Fruit fly (Drosophila melanogaster): ENCODE data around the gene lft.

The lft gene

dm6 chr2L:10339212-10339721 lies 25.0 kb upstream of the lft start, which contains the start of gene SamDC:
Gene SamDC, plus strand, starts transcription at chr2L:10339457.
- TF ChIP-seq CG14711 (tag; optimal IDR thresholded peaks at IDR 0.05) (no peak), pad (GFP tag; optimal IDR thresholded peaks at IDR 0.05) (peak; percentile 12), CG5204 (GFP tag; optimal IDR thresholded peaks at IDR 0.05) (no peak), tj (GFP tag; optimal IDR thresholded peaks at IDR 0.05) (no peak), cnc (optimal IDR thresholded peaks at IDR 0.05) (no peak), cic (GFP tag; optimal IDR thresholded peaks at IDR 0.05) (peak; percentile 31), CG11617 (GFP tag; optimal IDR thresholded peaks at IDR 0.05) (peak; percentile 15), ovo (GFP tag; optimal IDR thresholded peaks at IDR 0.05) (no peak), Mnt (GFP tag; optimal IDR thresholded peaks at IDR 0.05) (peak; percentile 44), toe (GFP tag; optimal IDR thresholded peaks at IDR 0.05) (no peak), Clk (GFP tag; optimal IDR thresholded peaks at IDR 0.05) (no peak), bab1 (GFP tag; optimal IDR thresholded peaks at IDR 0.05) (peak; percentile 63), CG12768 (GFP tag; optimal IDR thresholded peaks at IDR 0.05) (no peak), Crg-1 (GFP tag; optimal IDR thresholded peaks at IDR 0.05) (no peak), kay (GFP tag; ENCODE audit: borderline replicate concordance) (no peak), CG7045 (GFP tag; optimal IDR thresholded peaks at IDR 0.05) (no peak), CG7101 (tag; optimal IDR thresholded peaks at IDR 0.05) (peak; percentile 35), CG33017 (tag; optimal IDR thresholded peaks at IDR 0.05) (no peak), Hr96 (GFP tag; optimal IDR thresholded peaks at IDR 0.05) (no peak), CG1620 (GFP tag; optimal IDR thresholded peaks at IDR 0.05) (peak; percentile 18)

DNA sequence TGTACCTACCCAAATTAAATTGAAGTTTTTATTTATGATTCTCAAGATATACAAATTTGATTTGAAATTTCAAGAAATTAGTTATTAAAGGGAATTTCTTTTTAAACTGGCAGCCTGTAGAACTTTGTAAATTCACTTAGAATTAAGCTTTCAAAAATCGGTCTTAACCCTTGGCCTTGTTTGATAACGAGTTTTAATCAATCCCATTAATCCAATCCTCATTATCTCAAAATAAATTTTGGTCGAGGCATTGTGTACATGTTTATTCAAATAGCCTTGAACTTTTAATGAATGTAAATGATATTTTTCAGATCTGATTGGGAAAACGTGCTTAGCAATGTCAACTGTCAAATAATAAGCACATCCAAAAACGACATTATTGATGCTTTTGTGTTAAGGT lies 24.4 kb upstream of the lft start:
- TF ChIP-seq toe (GFP tag; optimal IDR thresholded peaks at IDR 0.05) (no peak), kay (GFP tag; ENCODE audit: borderline replicate concordance) (peak; percentile 72), Crg-1 (GFP tag; optimal IDR thresholded peaks at IDR 0.05) (no peak), bab1 (GFP tag; optimal IDR thresholded peaks at IDR 0.05) (no peak)

DNA sequence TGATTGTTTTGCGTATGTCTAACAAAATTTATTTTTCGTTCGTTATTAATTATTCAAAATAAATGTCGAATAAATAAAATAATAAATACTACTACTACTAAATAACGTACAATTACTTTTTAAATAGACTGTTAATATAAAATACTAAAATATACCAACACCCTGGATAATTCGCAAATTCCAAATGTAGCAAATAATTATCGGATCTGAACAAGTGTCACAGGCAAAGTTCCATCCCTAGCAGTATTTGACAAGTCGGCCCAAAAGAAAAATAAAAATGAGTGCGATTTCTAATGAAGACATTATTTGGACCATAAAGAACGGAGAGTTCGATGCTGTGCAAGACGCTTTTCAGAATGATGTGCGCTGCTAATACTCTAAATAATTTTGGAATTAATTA lies 22.9 kb upstream of the lft start, which contains the start of gene CG31715:
Gene CG31715, plus strand, starts transcription at position 212 of the 400 bp plus-strand sequence.
- peak; percentile 40 for TF ChIP-seq CG7101 (tag; optimal IDR thresholded peaks at IDR 0.05)
- TF ChIP-seq cnc (optimal IDR thresholded peaks at IDR 0.05), result no peak
- TF ChIP-seq CG5204 (GFP tag; optimal IDR thresholded peaks at IDR 0.05), result no peak
- TF ChIP-seq Mnt (GFP tag; optimal IDR thresholded peaks at IDR 0.05), result peak; percentile 5
- peak; percentile 11 for TF ChIP-seq CG11617 (GFP tag; optimal IDR thresholded peaks at IDR 0.05)
- TF ChIP-seq CG1620 (GFP tag; optimal IDR thresholded peaks at IDR 0.05), result no peak
- TF ChIP-seq CG14711 (tag; optimal IDR thresholded peaks at IDR 0.05), result peak; percentile 20
- TF ChIP-seq kay (GFP tag; ENCODE audit: borderline replicate concordance), result peak; percentile 66
- TF ChIP-seq Crg-1 (GFP tag; optimal IDR thresholded peaks at IDR 0.05), result no peak
- no peak for TF ChIP-seq ovo (GFP tag; optimal IDR thresholded peaks at IDR 0.05)
- TF ChIP-seq CG12768 (GFP tag; optimal IDR thresholded peaks at IDR 0.05), result no peak
- TF ChIP-seq Hr96 (GFP tag; optimal IDR thresholded peaks at IDR 0.05), result no peak
- TF ChIP-seq tj (GFP tag; optimal IDR thresholded peaks at IDR 0.05), result peak; percentile 11
- TF ChIP-seq Clk (GFP tag; optimal IDR thresholded peaks at IDR 0.05), result no peak
- TF ChIP-seq toe (GFP tag; optimal IDR thresholded peaks at IDR 0.05), result no peak
- no peak for TF ChIP-seq pad (GFP tag; optimal IDR thresholded peaks at IDR 0.05)
- no peak for TF ChIP-seq CG7045 (GFP tag; optimal IDR thresholded peaks at IDR 0.05)
- TF ChIP-seq CG33017 (tag; optimal IDR thresholded peaks at IDR 0.05), result peak; percentile 5
- TF ChIP-seq bab1 (GFP tag; optimal IDR thresholded peaks at IDR 0.05), result peak; percentile 62
- TF ChIP-seq cic (GFP tag; optimal IDR thresholded peaks at IDR 0.05), result no peak

dm6 chr2L:10342471-10342870 lies 21.8 kb upstream of the lft start, which contains the start of gene Sps2:
Gene Sps2, plus strand, starts transcription at chr2L:10342594.
- peak; percentile 25 for TF ChIP-seq tj (GFP tag; optimal IDR thresholded peaks at IDR 0.05)
- peak; percentile 22 for TF ChIP-seq Mnt (GFP tag; optimal IDR thresholded peaks at IDR 0.05)
- no peak for TF ChIP-seq ovo (GFP tag; optimal IDR thresholded peaks at IDR 0.05)
- no peak for TF ChIP-seq kay (GFP tag; ENCODE audit: borderline replicate concordance)
- TF ChIP-seq bab1 (GFP tag; optimal IDR thresholded peaks at IDR 0.05), result peak; percentile 69
- TF ChIP-seq cnc (optimal IDR thresholded peaks at IDR 0.05), result no peak
- TF ChIP-seq CG11617 (GFP tag; optimal IDR thresholded peaks at IDR 0.05), result peak; percentile 19
- no peak for TF ChIP-seq toe (GFP tag; optimal IDR thresholded peaks at IDR 0.05)
- no peak for TF ChIP-seq Crg-1 (GFP tag; optimal IDR thresholded peaks at IDR 0.05)
- peak; percentile 12 for TF ChIP-seq CG14711 (tag; optimal IDR thresholded peaks at IDR 0.05)
- TF ChIP-seq CG12768 (GFP tag; optimal IDR thresholded peaks at IDR 0.05), result no peak
- TF ChIP-seq CG7101 (tag; optimal IDR thresholded peaks at IDR 0.05), result peak; percentile 15
- TF ChIP-seq cic (GFP tag; optimal IDR thresholded peaks at IDR 0.05), result peak; percentile 16
- TF ChIP-seq Hr96 (GFP tag; optimal IDR thresholded peaks at IDR 0.05), result no peak

dm6 chr2L:10344029-10344606 lies 20.2 kb upstream of the lft start, which contains the start of gene Frmd5:
Gene Frmd5, plus strand, starts transcription at chr2L:10344442.
- TF ChIP-seq tj (GFP tag; optimal IDR thresholded peaks at IDR 0.05), result no peak
- TF ChIP-seq bab1 (GFP tag; optimal IDR thresholded peaks at IDR 0.05), result no peak
- no peak for TF ChIP-seq CG1620 (GFP tag; optimal IDR thresholded peaks at IDR 0.05)
- TF ChIP-seq pad (GFP tag; optimal IDR thresholded peaks at IDR 0.05), result no peak
- TF ChIP-seq CG14711 (tag; optimal IDR thresholded peaks at IDR 0.05), result no peak
- TF ChIP-seq CG7101 (tag; optimal IDR thresholded peaks at IDR 0.05), result no peak
- TF ChIP-seq CG12768 (GFP tag; optimal IDR thresholded peaks at IDR 0.05), result no peak
- no peak for TF ChIP-seq cic (GFP tag; optimal IDR thresholded peaks at IDR 0.05)
- TF ChIP-seq Clk (GFP tag; optimal IDR thresholded peaks at IDR 0.05), result no peak
- TF ChIP-seq Hr96 (GFP tag; optimal IDR thresholded peaks at IDR 0.05), result no peak
- no peak for TF ChIP-seq ovo (GFP tag; optimal IDR thresholded peaks at IDR 0.05)

dm6 chr2L:10351130-10351529 lies 13.1 kb upstream of the lft start:
- no peak for TF ChIP-seq CG1620 (GFP tag; optimal IDR thresholded peaks at IDR 0.05)
- no peak for TF ChIP-seq CG7045 (GFP tag; optimal IDR thresholded peaks at IDR 0.05)
- no peak for TF ChIP-seq Mnt (GFP tag; optimal IDR thresholded peaks at IDR 0.05)
- TF ChIP-seq CG33017 (tag; optimal IDR thresholded peaks at IDR 0.05), result no peak
- TF ChIP-seq ovo (GFP tag; optimal IDR thresholded peaks at IDR 0.05), result no peak
- TF ChIP-seq Hr96 (GFP tag; optimal IDR thresholded peaks at IDR 0.05), result no peak
- TF ChIP-seq pad (GFP tag; optimal IDR thresholded peaks at IDR 0.05), result no peak

All from whole organism, adult.